Fruit fly (Drosophila melanogaster) whole organism, embryonic: ENCODE measurements around the gene CG16753.

ENCODE experiments used
- BEAF-32 ChIP-seq: fragments of 200-800 bp; sonication (Bioruptor generic); optimal IDR thresholded peaks from 3 replicates; lab custom pipeline; 2017; ENCODE audit warnings: missing biosample characterization, missing genetic modification characterization, mild to moderate bottlenecking, moderate library complexity, missing genetic modification reagents
- CG10565 ChIP-seq: fragments of 200-800 bp; sonication (Bioruptor generic); optimal IDR thresholded peaks from 3 replicates; lab custom pipeline; 2016; ENCODE audit warnings: missing biosample characterization, mild to moderate bottlenecking, missing genetic modification characterization
- CG10959 ChIP-seq: fragments of 200-800 bp; sonication (Bioruptor generic); IDR thresholded peaks from 2 replicates; pipeline ENCODE4 v1.3.6; 2022; ENCODE audit warnings: missing biosample characterization, missing genetic modification characterization
- CG14965 ChIP-seq: fragments of 200-800 bp; sonication (Bioruptor generic); optimal IDR thresholded peaks from 2 replicates; lab custom pipeline; 2016; ENCODE audit warnings: missing biosample characterization, missing genetic modification characterization, borderline replicate concordance
- CG1529 ChIP-seq: fragments of 200-800 bp; sonication (Bioruptor generic); optimal IDR thresholded peaks from 3 replicates; lab custom pipeline; 2018; ENCODE audit warnings: missing biosample characterization, missing genetic modification characterization
- CG1602 ChIP-seq: fragments of 200-800 bp; sonication (Bioruptor generic); optimal IDR thresholded peaks from 3 replicates; lab custom pipeline; 2016; ENCODE audit warnings: missing biosample characterization, missing genetic modification characterization
- CG32767 ChIP-seq: fragments of 200-800 bp; sonication (Bioruptor generic); IDR thresholded peaks from 2 replicates; pipeline ENCODE4 v1.3.6; 2022; ENCODE audit warnings: missing biosample characterization, missing genetic modification characterization
- CG33557 ChIP-seq: fragments of 200-800 bp; sonication (Bioruptor generic); optimal IDR thresholded peaks from 2 replicates; lab custom pipeline; 2019; ENCODE audit warnings: missing biosample characterization, mild to moderate bottlenecking, missing genetic modification characterization, moderate library complexity
- CG6654 ChIP-seq: fragments of 200-800 bp; sonication (Bioruptor generic); optimal IDR thresholded peaks from 2 replicates; lab custom pipeline; 2017; ENCODE audit warnings: missing biosample characterization, mild to moderate bottlenecking, missing genetic modification characterization
- CG9215 ChIP-seq: fragments of 200-800 bp; sonication (Bioruptor generic); IDR thresholded peaks from 2 replicates; pipeline ENCODE4 v1.3.6; 2022; ENCODE audit warnings: missing biosample characterization, missing genetic modification characterization
- Dref ChIP-seq: fragments of 200-800 bp; sonication (Bioruptor generic); IDR thresholded peaks from 2 replicates; pipeline ENCODE4 v1.3.6; 2022; ENCODE audit warnings: missing biosample characterization, missing genetic modification characterization
- Eip74EF ChIP-seq, 2 experiments: fragments of 200-800 bp in 1 of 2; fragments of >200 bp in 1 of 2; sonication (Bioruptor generic) in 1 of 2; optimal IDR thresholded peaks; 2 replicates each; lab custom pipeline; 2017 to 2019; ENCODE audit warnings: missing biosample characterization in 2 of 2, missing genetic modification characterization in 2 of 2, mild to moderate bottlenecking in 1 of 2, moderate library complexity in 1 of 2
- Gsc ChIP-seq: fragments of 200-800 bp; sonication (Bioruptor generic); IDR thresholded peaks from 2 replicates; pipeline ENCODE4 v1.3.6; 2022; ENCODE audit warnings: missing biosample characterization, missing genetic modification characterization
- Hr51 ChIP-seq, 2 experiments: fragments of 200-800 bp; sonication (Bioruptor generic); optimal IDR thresholded peaks; 2 replicates in 1 of 2; 3 replicates in 1 of 2; lab custom pipeline; 2016 to 2018; ENCODE audit warnings: missing biosample characterization in 2 of 2, missing genetic modification characterization in 2 of 2, mild to moderate bottlenecking in 1 of 2, moderate library complexity in 1 of 2
- Lhr ChIP-seq: fragments of 200-800 bp; sonication (Bioruptor generic); optimal IDR thresholded peaks from 3 replicates; lab custom pipeline; 2017; ENCODE audit warnings: mild to moderate bottlenecking, missing biosample characterization, missing genetic modification reagents, missing genetic modification characterization
- Lpt ChIP-seq: fragments of >200 bp; optimal IDR thresholded peaks from 2 replicates; lab custom pipeline; 2018; ENCODE audit warnings: missing biosample characterization, missing genetic modification characterization
- Meics ChIP-seq: fragments of 200-800 bp; sonication (Bioruptor generic); optimal IDR thresholded peaks from 2 replicates; lab custom pipeline; 2017; ENCODE audit warnings: missing biosample characterization, mild to moderate bottlenecking, missing genetic modification characterization
- NC2β ChIP-seq: fragments of 200-800 bp; sonication (Bioruptor generic); optimal IDR thresholded peaks from 2 replicates; lab custom pipeline; 2016; ENCODE audit warnings: missing biosample characterization, missing genetic modification characterization
- NFAT ChIP-seq: fragments of 200-800 bp; sonication (Bioruptor generic); IDR thresholded peaks from 2 replicates; pipeline ENCODE4 v1.3.6; 2022; ENCODE audit warnings: missing biosample characterization, missing genetic modification characterization
- Nf-YC ChIP-seq: fragments of 200-800 bp; optimal IDR thresholded peaks from 3 replicates; lab custom pipeline; 2019; ENCODE audit warnings: missing biosample characterization, mild to moderate bottlenecking, missing genetic modification characterization, moderate library complexity
- Sry-β ChIP-seq: fragments of 200-800 bp; sonication (Bioruptor generic); optimal IDR thresholded peaks from 2 replicates; lab custom pipeline; 2018; ENCODE audit warnings: missing biosample characterization, mild to moderate bottlenecking, missing genetic modification characterization, moderate library complexity
- Sry-δ ChIP-seq: fragments of 200-800 bp; sonication (Bioruptor generic); optimal IDR thresholded peaks from 2 replicates; lab custom pipeline; 2016; ENCODE audit warnings: missing biosample characterization, missing genetic modification characterization
- Trl ChIP-seq, 3 experiments: fragments of >200 bp in 2 of 3; fragments of 200-800 bp in 1 of 3; sonication (Bioruptor generic) in 1 of 3; optimal IDR thresholded peaks; 2 replicates in 1 of 3; 3 replicates in 2 of 3; lab custom pipeline; 2016 to 2017; ENCODE audit warnings: missing biosample characterization in 1 of 3, missing genetic modification characterization in 1 of 3
- Xbp1 ChIP-seq: fragments of 200-800 bp; sonication (Bioruptor generic); optimal IDR thresholded peaks from 3 replicates; lab custom pipeline; 2016; ENCODE audit warnings: missing biosample characterization, mild to moderate bottlenecking, missing genetic modification characterization
- chm ChIP-seq: fragments of 200-800 bp; sonication (Bioruptor generic); IDR thresholded peaks from 2 replicates; pipeline ENCODE4 v1.3.6; 2022; ENCODE audit warnings: missing biosample characterization, missing genetic modification characterization
- crol ChIP-seq: fragments of 200-800 bp; sonication (Bioruptor generic); IDR thresholded peaks from 2 replicates; pipeline ENCODE4 v1.3.6; 2022; ENCODE audit warnings: missing biosample characterization, missing genetic modification characterization
- dysf ChIP-seq: fragments of 200-800 bp; sonication (Bioruptor generic); IDR thresholded peaks from 3 replicates; pipeline ENCODE4 v1.3.6; 2022; ENCODE audit warnings: missing biosample characterization, missing genetic modification characterization
- emc ChIP-seq: fragments of 200-800 bp; sonication (Bioruptor generic); optimal IDR thresholded peaks from 2 replicates; lab custom pipeline; 2016; ENCODE audit warnings: missing biosample characterization, missing genetic modification characterization
- exex ChIP-seq: fragments of 200-800 bp; sonication (Bioruptor generic); optimal IDR thresholded peaks from 4 replicates; lab custom pipeline; 2018; ENCODE audit warnings: missing biosample characterization, mild to moderate bottlenecking, missing genetic modification characterization, moderate library complexity
- gfzf ChIP-seq: fragments of 200-800 bp; sonication (Bioruptor generic); optimal IDR thresholded peaks from 2 replicates; lab custom pipeline; 2016; ENCODE audit warnings: missing biosample characterization, mild to moderate bottlenecking, missing genetic modification characterization, moderate library complexity
- grn ChIP-seq: fragments of 200-800 bp; sonication (Bioruptor generic); optimal IDR thresholded peaks from 3 replicates; lab custom pipeline; 2017; ENCODE audit warnings: missing biosample characterization, missing genetic modification characterization
- kah ChIP-seq: fragments of 200-800 bp; sonication (Bioruptor generic); optimal IDR thresholded peaks from 2 replicates; lab custom pipeline; 2018; ENCODE audit warnings: missing biosample characterization, mild to moderate bottlenecking, missing genetic modification characterization
- lab ChIP-seq: fragments of 200-800 bp; sonication (Bioruptor generic); optimal IDR thresholded peaks from 3 replicates; lab custom pipeline; 2017; ENCODE audit warnings: missing biosample characterization, missing genetic modification characterization, mild to moderate bottlenecking, moderate library complexity, missing genetic modification reagents
- lov ChIP-seq, 2 experiments: fragments of 200-800 bp in 1 of 2; fragments of >200 bp in 1 of 2; sonication (Bioruptor generic) in 1 of 2; IDR thresholded peaks in 1 of 2; optimal IDR thresholded peaks in 1 of 2; 2 replicates in 1 of 2; 3 replicates in 1 of 2; pipeline versions ENCODE4 v1.3.6 to Lab custom; 2017 to 2022; ENCODE audit warnings: missing biosample characterization in 1 of 2, missing genetic modification characterization in 1 of 2
- luna ChIP-seq: fragments of 200-800 bp; sonication (Bioruptor generic); optimal IDR thresholded peaks from 2 replicates; lab custom pipeline; 2016; ENCODE audit warnings: missing biosample characterization, missing genetic modification characterization
- phol ChIP-seq: fragments of 200-800 bp; sonication (Bioruptor generic); optimal IDR thresholded peaks from 3 replicates; lab custom pipeline; 2018; ENCODE audit warnings: missing biosample characterization, mild to moderate bottlenecking, missing genetic modification characterization, moderate library complexity
- prd ChIP-seq, 3 experiments: fragments of >200 bp in 2 of 3; fragments of 200-800 bp in 1 of 3; sonication (Bioruptor generic) in 1 of 3; optimal IDR thresholded peaks in 2 of 3; IDR thresholded peaks in 1 of 3; 2 replicates in 2 of 3; 3 replicates in 1 of 3; pipeline versions ENCODE4 v1.3.6 to Lab custom; 2017 to 2022; ENCODE audit warnings: missing biosample characterization in 1 of 3, missing genetic modification characterization in 1 of 3
- pzg ChIP-seq: fragments of 200-800 bp; sonication (Bioruptor generic); optimal IDR thresholded peaks from 3 replicates; lab custom pipeline; 2018; ENCODE audit warnings: missing biosample characterization, mild to moderate bottlenecking, missing genetic modification characterization, moderate library complexity
- repo ChIP-seq: fragments of 200-800 bp; sonication (Bioruptor generic); optimal IDR thresholded peaks from 2 replicates; lab custom pipeline; 2016; ENCODE audit warnings: missing biosample characterization, missing genetic modification characterization
- so ChIP-seq: fragments of 200-800 bp; sonication (Bioruptor generic); IDR thresholded peaks from 3 replicates; pipeline ENCODE4 v1.3.6; 2022; ENCODE audit warnings: missing biosample characterization, missing genetic modification characterization
- sqz ChIP-seq: fragments of 200-800 bp; sonication (Bioruptor generic); optimal IDR thresholded peaks from 3 replicates; lab custom pipeline; 2018; ENCODE audit warnings: missing biosample characterization, mild to moderate bottlenecking, missing genetic modification characterization
- ssp ChIP-seq: fragments of 200-800 bp; sonication (Bioruptor generic); IDR thresholded peaks from 2 replicates; pipeline ENCODE4 v1.3.6; 2022; ENCODE audit warnings: missing biosample characterization, missing genetic modification characterization
- unc-4 ChIP-seq: fragments of 200-800 bp; sonication (Bioruptor generic); IDR thresholded peaks from 2 replicates; pipeline ENCODE4 v1.3.6; 2022; ENCODE audit warnings: missing biosample characterization, missing genetic modification characterization; ENCODE audit not compliant: partially characterized antibody
- vnd ChIP-seq: fragments of 200-800 bp; sonication (Bioruptor generic); IDR thresholded peaks from 3 replicates; pipeline ENCODE4 v1.3.6; 2022; ENCODE audit warnings: missing biosample characterization, missing genetic modification characterization; ENCODE audit not compliant: partially characterized antibody
- vvl ChIP-seq: fragments of 200-800 bp; sonication (Bioruptor generic); IDR thresholded peaks from 2 replicates; pipeline ENCODE4 v1.3.6; 2022; ENCODE audit warnings: missing biosample characterization, missing genetic modification characterization
- wdn ChIP-seq: fragments of 200-800 bp; sonication (Bioruptor generic); IDR thresholded peaks from 2 replicates; pipeline ENCODE4 v1.3.6; 2022; ENCODE audit warnings: missing biosample characterization, missing genetic modification characterization
- wor ChIP-seq: fragments of 200-800 bp; sonication (Bioruptor generic); IDR thresholded peaks from 2 replicates; pipeline ENCODE4 v1.3.6; 2022; ENCODE audit warnings: missing biosample characterization, missing genetic modification characterization

Gene CG16753

DNA sequence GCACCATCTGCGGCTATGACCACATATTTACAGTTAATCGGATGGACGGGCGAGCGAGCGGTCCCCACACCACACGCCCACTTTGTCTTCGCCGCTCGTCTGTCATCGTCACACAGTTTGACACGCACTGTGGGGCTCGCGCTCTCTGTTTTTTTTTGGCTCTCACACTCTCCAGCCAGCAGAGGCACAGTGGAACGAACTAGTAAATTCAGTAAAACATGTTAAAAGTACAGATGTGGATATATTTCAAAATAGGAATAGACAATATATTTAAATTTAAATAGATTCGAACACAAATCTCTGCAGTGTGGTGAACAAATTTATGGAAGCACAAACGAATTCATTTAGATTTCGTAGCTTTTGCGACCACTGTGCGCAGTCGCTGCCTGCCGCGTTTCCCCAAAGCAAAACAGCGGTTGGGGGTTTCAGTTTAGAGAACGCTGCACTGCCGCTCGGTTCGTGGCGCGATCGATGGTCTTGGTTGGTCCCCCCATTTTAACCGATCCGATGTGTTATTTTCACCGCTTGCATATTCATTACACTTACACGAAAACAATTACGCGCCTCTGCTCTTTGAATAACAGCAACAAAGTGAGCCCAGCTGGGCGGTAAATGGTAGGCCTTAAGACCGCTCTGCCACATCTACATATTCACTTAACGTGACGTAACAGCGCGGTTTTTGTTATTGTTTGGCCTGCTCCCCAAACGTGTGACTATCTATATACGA is 26.4 kb downstream of the CG16753 start (continued):
- TF ChIP-seq phol (tag; lab: Kevin White, UChicago) (peak; percentile 96), gfzf (GFP tag; lab: Kevin White, UChicago) (peak; percentile 12), CG10565 (GFP tag; lab: Kevin White, UChicago) (peak; percentile 91), unc-4 (peak; percentile 41; the same call in 1 of the 2 replicates), grn (GFP tag; lab: Kevin White, UChicago) (peak; percentile 90), Lpt (GFP tag; lab: Kevin White, UChicago) (no peak), CG32767 (GFP tag; lab: Robert Waterston, UW) (peak; percentile 99), ssp (GFP tag; lab: Robert Waterston, UW) (peak; percentile 92), CG14965 (GFP tag; lab: Kevin White, UChicago) (peak; percentile 72), vnd (GFP tag; lab: Robert Waterston, UW) (peak; percentile 83), CG1602 (GFP tag; lab: Kevin White, UChicago) (peak; percentile 97), Gsc (GFP tag; lab: Robert Waterston, UW) (no peak), crol (peak; percentile 79), vvl (GFP tag; lab: Robert Waterston, UW) (peak; percentile 99), Sry-δ (GFP tag; lab: Kevin White, UChicago) (peak; percentile 57), Lhr (peak; percentile 95), so (GFP tag; lab: Robert Waterston, UW) (peak; percentile 99), dysf (GFP tag; lab: Robert Waterston, UW) (peak; percentile 99), emc (GFP tag; lab: Kevin White, UChicago) (peak; percentile 91), CG6654 (GFP tag; lab: Kevin White, UChicago) (peak; percentile 98), kah (peak; percentile 96), Hr51 (GFP tag; optimal IDR thresholded peaks at IDR 0.05; lab: Kevin White, UChicago) (peak; percentile 97 to 99), CG10959 (GFP tag; lab: Robert Waterston, UW) (peak; percentile 97), chm (GFP tag; lab: Robert Waterston, UW) (peak; percentile 99), sqz (GFP tag; lab: Kevin White, UChicago) (peak; percentile 99), CG1529 (GFP tag; lab: Kevin White, UChicago) (peak; percentile 98), wdn (GFP tag; lab: Robert Waterston, UW) (peak; percentile 98), wor (peak; percentile 97), lab (GFP tag; lab: Kevin White, UChicago) (peak; percentile 100), Nf-YC (peak; percentile 89), Meics (GFP tag; lab: Kevin White, UChicago) (peak; percentile 99), prd (optimal IDR thresholded peaks at IDR 0.05; lab: Kevin White, UChicago) (no peak), prd (GFP tag; IDR thresholded peaks at IDR 0.05; lab: Robert Waterston, UW) (peak; percentile 99), CG9215 (GFP tag; lab: Robert Waterston, UW) (peak; percentile 96), BEAF-32 (GFP tag; lab: Kevin White, UChicago) (peak; percentile 24), CG33557 (GFP tag; lab: Kevin White, UChicago) (peak; percentile 96), Xbp1 (peak; percentile 99), repo (GFP tag; lab: Kevin White, UChicago) (peak; percentile 91), pzg (GFP tag; lab: Kevin White, UChicago) (peak; percentile 33), luna (GFP tag; lab: Kevin White, UChicago) (peak; percentile 65), Trl (optimal IDR thresholded peaks at IDR 0.05; lab: Kevin White, UChicago) (peak; percentile 83 to 86), Trl (GFP tag; optimal IDR thresholded peaks at IDR 0.05; lab: Kevin White, UChicago) (peak; percentile 97), Sry-β (GFP tag; lab: Kevin White, UChicago) (peak; percentile 64), exex (peak; percentile 94), lov (optimal IDR thresholded peaks at IDR 0.05; lab: Kevin White, UChicago) (no peak), lov (GFP tag; IDR thresholded peaks at IDR 0.05; lab: Robert Waterston, UW) (peak; percentile 97), NC2β (peak; percentile 97), Dref (GFP tag; lab: Robert Waterston, UW) (peak; percentile 44), NFAT (GFP tag; lab: Robert Waterston, UW) (peak; percentile 98), Eip74EF (GFP tag; optimal IDR thresholded peaks at IDR 0.05; lab: Kevin White, UChicago) (peak in 1 of 2 experiments; percentile 97)
